Fruit fly (Drosophila melanogaster) whole organism, embryonic: ENCODE measurements around the gene CG12239.

Experiments
- Bgb ChIP-seq: fragments of 200-800 bp; sonication (Bioruptor generic); IDR thresholded peaks from 2 replicates; pipeline ENCODE4 v1.3.6; 2022; ENCODE audit warnings: missing biosample characterization, missing genetic modification characterization; ENCODE audit not compliant: partially characterized antibody
- CG10543 ChIP-seq: fragments of 200-800 bp; sonication (Bioruptor generic); optimal IDR thresholded peaks from 3 replicates; lab custom pipeline; 2017; ENCODE audit warnings: missing biosample characterization, mild to moderate bottlenecking, missing genetic modification characterization, moderate library complexity
- CG12104 ChIP-seq: fragments of 200-800 bp; sonication (Bioruptor generic); optimal IDR thresholded peaks from 3 replicates; lab custom pipeline; 2016; ENCODE audit warnings: missing biosample characterization, missing genetic modification characterization
- CG15696 ChIP-seq: fragments of 200-800 bp; sonication (Bioruptor generic); optimal IDR thresholded peaks from 2 replicates; lab custom pipeline; 2019; ENCODE audit warnings: missing biosample characterization, mild to moderate bottlenecking, missing genetic modification characterization, moderate library complexity
- CG1832 ChIP-seq: fragments of 200-800 bp; sonication (Bioruptor generic); optimal IDR thresholded peaks from 2 replicates; lab custom pipeline; 2017; ENCODE audit warnings: missing biosample characterization, mild to moderate bottlenecking, missing genetic modification characterization, inconsistent platforms
- CG18599 ChIP-seq: fragments of 200-800 bp; sonication (Bioruptor generic); optimal IDR thresholded peaks from 3 replicates; lab custom pipeline; 2017; ENCODE audit warnings: missing biosample characterization, missing genetic modification characterization, mild to moderate bottlenecking, moderate library complexity, missing genetic modification reagents
- CG2129 ChIP-seq: fragments of 200-800 bp; sonication (Bioruptor generic); IDR thresholded peaks from 2 replicates; pipeline ENCODE4 v1.3.6; 2022; ENCODE audit warnings: missing biosample characterization, missing genetic modification characterization; ENCODE audit not compliant: partially characterized antibody
- CG31224 ChIP-seq: fragments of 200-800 bp; sonication (Bioruptor generic); IDR thresholded peaks from 2 replicates; pipeline ENCODE4 v1.3.6; 2022; ENCODE audit warnings: missing biosample characterization, missing genetic modification characterization
- CG33557 ChIP-seq: fragments of 200-800 bp; sonication (Bioruptor generic); optimal IDR thresholded peaks from 2 replicates; lab custom pipeline; 2019; ENCODE audit warnings: missing biosample characterization, mild to moderate bottlenecking, missing genetic modification characterization, moderate library complexity
- CG34224 ChIP-seq: fragments of 200-800 bp; sonication (Bioruptor generic); IDR thresholded peaks from 3 replicates; pipeline ENCODE4 v1.3.6; 2022; ENCODE audit warnings: missing biosample characterization, missing genetic modification characterization; ENCODE audit not compliant: partially characterized antibody
- CG3847 ChIP-seq: fragments of 200-800 bp; sonication (Bioruptor generic); IDR thresholded peaks from 2 replicates; pipeline ENCODE4 v1.3.6; 2022; ENCODE audit warnings: missing biosample characterization, missing genetic modification characterization
- CG4820 ChIP-seq: fragments of 200-800 bp; sonication (Bioruptor generic); optimal IDR thresholded peaks from 3 replicates; lab custom pipeline; 2016; ENCODE audit warnings: missing biosample characterization, missing genetic modification characterization
- CG7745 ChIP-seq: fragments of 200-800 bp; sonication (Bioruptor generic); optimal IDR thresholded peaks from 2 replicates; lab custom pipeline; 2018; ENCODE audit warnings: missing biosample characterization, mild to moderate bottlenecking, missing genetic modification characterization, moderate library complexity
- CG8765 ChIP-seq: fragments of 200-800 bp; sonication (Bioruptor generic); IDR thresholded peaks from 2 replicates; pipeline ENCODE4 v1.3.6; 2022; ENCODE audit warnings: missing biosample characterization, missing genetic modification characterization
- CG9817 ChIP-seq: fragments of 200-800 bp; sonication (Bioruptor generic); optimal IDR thresholded peaks from 2 replicates; lab custom pipeline; 2018; ENCODE audit warnings: missing biosample characterization, mild to moderate bottlenecking, missing genetic modification characterization, moderate library complexity
- CG9932 ChIP-seq: fragments of 200-800 bp; sonication (Bioruptor generic); IDR thresholded peaks from 2 replicates; pipeline ENCODE4 v1.3.6; 2022; ENCODE audit warnings: missing biosample characterization, missing genetic modification characterization
- CkIIα-i1 ChIP-seq: fragments of 200-800 bp; sonication (Bioruptor generic); IDR thresholded peaks from 2 replicates; pipeline ENCODE4 v1.3.6; 2022; ENCODE audit warnings: missing biosample characterization, missing genetic modification characterization
- Gug ChIP-seq: fragments of 200-800 bp; sonication (Bioruptor generic); IDR thresholded peaks from 4 replicates; pipeline ENCODE4 v1.3.6; 2022; ENCODE audit warnings: missing biosample characterization, missing genetic modification characterization
- H15 ChIP-seq: fragments of 200-800 bp; sonication (Bioruptor generic); IDR thresholded peaks from 3 replicates; pipeline ENCODE4 v1.3.6; 2022; ENCODE audit warnings: missing biosample characterization, missing genetic modification characterization
- HmgZ ChIP-seq: fragments of 200-800 bp; sonication (Bioruptor generic); optimal IDR thresholded peaks from 2 replicates; lab custom pipeline; 2018; ENCODE audit warnings: missing biosample characterization, mild to moderate bottlenecking, missing genetic modification characterization
- Lim3 ChIP-seq: fragments of 200-800 bp; sonication (Bioruptor generic); IDR thresholded peaks from 2 replicates; pipeline ENCODE4 v1.3.6; 2022; ENCODE audit warnings: missing biosample characterization, missing genetic modification characterization
- Poxn ChIP-seq: fragments of 200-800 bp; sonication (Bioruptor generic); IDR thresholded peaks from 2 replicates; pipeline ENCODE4 v1.3.6; 2022; ENCODE audit warnings: missing biosample characterization, missing genetic modification characterization
- Ptx1 ChIP-seq: fragments of 200-800 bp; sonication (Bioruptor generic); IDR thresholded peaks from 2 replicates; pipeline ENCODE4 v1.3.6; 2022; ENCODE audit warnings: missing biosample characterization, missing genetic modification characterization
- Ssrp ChIP-seq: fragments of 200-800 bp; sonication (Bioruptor generic); optimal IDR thresholded peaks from 2 replicates; lab custom pipeline; 2018; ENCODE audit warnings: missing biosample characterization, mild to moderate bottlenecking, missing genetic modification characterization, moderate library complexity
- Usf ChIP-seq: fragments of 200-800 bp; sonication (Bioruptor generic); optimal IDR thresholded peaks from 2 replicates; lab custom pipeline; 2017; ENCODE audit warnings: missing genotype, missing biosample characterization, missing genetic modification characterization
- ac ChIP-seq: fragments of 200-800 bp; sonication (Bioruptor generic); optimal IDR thresholded peaks from 3 replicates; lab custom pipeline; 2017; ENCODE audit warnings: missing biosample characterization, mild to moderate bottlenecking, missing genetic modification characterization
- caup ChIP-seq: fragments of 200-800 bp; sonication (Bioruptor generic); optimal IDR thresholded peaks from 3 replicates; lab custom pipeline; 2017; ENCODE audit warnings: missing biosample characterization, mild to moderate bottlenecking, missing genetic modification characterization, moderate library complexity; ENCODE audit not compliant: severe bottlenecking
- da ChIP-seq: fragments of 200-800 bp; sonication (Bioruptor generic); optimal IDR thresholded peaks from 2 replicates; lab custom pipeline; 2016; ENCODE audit warnings: missing biosample characterization, missing genetic modification characterization
- dan ChIP-seq: fragments of 200-800 bp; sonication (Bioruptor generic); IDR thresholded peaks from 2 replicates; pipeline ENCODE4 v1.3.6; 2022; ENCODE audit warnings: missing biosample characterization, missing genetic modification characterization
- dati ChIP-seq: fragments of 200-800 bp; sonication (Bioruptor generic); IDR thresholded peaks from 2 replicates; pipeline ENCODE4 v1.3.6; 2022; ENCODE audit warnings: missing biosample characterization, missing genetic modification characterization
- dmrt99B ChIP-seq: fragments of 200-800 bp; sonication (Bioruptor generic); optimal IDR thresholded peaks from 2 replicates; lab custom pipeline; 2018; ENCODE audit warnings: missing biosample characterization, mild to moderate bottlenecking, missing genetic modification characterization, moderate library complexity
- emc ChIP-seq: fragments of 200-800 bp; sonication (Bioruptor generic); optimal IDR thresholded peaks from 2 replicates; lab custom pipeline; 2016; ENCODE audit warnings: missing biosample characterization, missing genetic modification characterization
- ems ChIP-seq: fragments of 200-800 bp; sonication (Bioruptor generic); optimal IDR thresholded peaks from 3 replicates; lab custom pipeline; 2016; ENCODE audit warnings: missing biosample characterization, missing genetic modification characterization
- exex ChIP-seq: fragments of 200-800 bp; sonication (Bioruptor generic); optimal IDR thresholded peaks from 4 replicates; lab custom pipeline; 2018; ENCODE audit warnings: missing biosample characterization, mild to moderate bottlenecking, missing genetic modification characterization, moderate library complexity
- fd102C ChIP-seq: fragments of 200-800 bp; sonication (Bioruptor generic); optimal IDR thresholded peaks from 2 replicates; lab custom pipeline; 2018; ENCODE audit warnings: missing biosample characterization, mild to moderate bottlenecking, missing genetic modification characterization, moderate library complexity
- gcm2 ChIP-seq: fragments of 200-800 bp; sonication (Bioruptor generic); optimal IDR thresholded peaks from 2 replicates; lab custom pipeline; 2016; ENCODE audit warnings: missing biosample characterization, missing genetic modification characterization
- insv ChIP-seq, 2 experiments: fragments of 200-800 bp; sonication (Bioruptor generic); optimal IDR thresholded peaks; 3 replicates each; lab custom pipeline; 2016 to 2018; ENCODE audit warnings: missing biosample characterization in 2 of 2, missing genetic modification characterization in 2 of 2
- klu ChIP-seq: fragments of 200-800 bp; sonication (Bioruptor generic); IDR thresholded peaks from 2 replicates; pipeline ENCODE4 v1.3.6; 2022; ENCODE audit warnings: missing biosample characterization, missing genetic modification characterization
- mirr ChIP-seq: fragments of 200-800 bp; sonication (Bioruptor generic); optimal IDR thresholded peaks from 3 replicates; lab custom pipeline; 2018; ENCODE audit warnings: missing biosample characterization, mild to moderate bottlenecking, missing genetic modification characterization
- oc ChIP-seq: fragments of 200-800 bp; sonication (Bioruptor generic); optimal IDR thresholded peaks from 2 replicates; lab custom pipeline; 2018; ENCODE audit warnings: missing biosample characterization, mild to moderate bottlenecking, missing genetic modification characterization, moderate library complexity
- pnt ChIP-seq: fragments of 200-800 bp; sonication (Bioruptor generic); optimal IDR thresholded peaks from 3 replicates; lab custom pipeline; 2016; ENCODE audit warnings: missing biosample characterization, missing genetic modification characterization
- psq ChIP-seq: fragments of 200-800 bp; sonication (Bioruptor generic); optimal IDR thresholded peaks from 2 replicates; lab custom pipeline; 2017; ENCODE audit warnings: missing biosample characterization, missing genetic modification characterization
- ranshi ChIP-seq: fragments of 200-800 bp; sonication (Bioruptor generic); IDR thresholded peaks from 2 replicates; pipeline ENCODE4 v1.3.6; 2022; ENCODE audit warnings: missing biosample characterization, missing genetic modification characterization
- salm ChIP-seq: fragments of 200-800 bp; sonication (Bioruptor generic); optimal IDR thresholded peaks from 2 replicates; lab custom pipeline; 2018; ENCODE audit warnings: missing biosample characterization, mild to moderate bottlenecking, missing genetic modification characterization
- so ChIP-seq: fragments of 200-800 bp; sonication (Bioruptor generic); IDR thresholded peaks from 3 replicates; pipeline ENCODE4 v1.3.6; 2022; ENCODE audit warnings: missing biosample characterization, missing genetic modification characterization
- twi ChIP-seq: fragments of 200-800 bp; optimal IDR thresholded peaks from 2 replicates; lab custom pipeline; 2019; ENCODE audit warnings: missing biosample characterization, mild to moderate bottlenecking, missing genetic modification characterization, moderate library complexity
- wor ChIP-seq: fragments of 200-800 bp; sonication (Bioruptor generic); IDR thresholded peaks from 2 replicates; pipeline ENCODE4 v1.3.6; 2022; ENCODE audit warnings: missing biosample characterization, missing genetic modification characterization
- zfh2 ChIP-seq: fragments of 200-800 bp; sonication (Bioruptor generic); optimal IDR thresholded peaks from 2 replicates; lab custom pipeline; 2016; ENCODE audit warnings: missing biosample characterization, missing genetic modification characterization

CG12239 gene

dm6 chrX:5754837-5755828 is 36.8 kb upstream of the CG12239 start, which contains the start of the genes lin-52 and CG15771 (continued):
- TF ChIP-seq CG10543 (peak; percentile 99), CG12104 (GFP tag; lab: Kevin White, UChicago) (peak; percentile 92), emc (GFP tag; lab: Kevin White, UChicago) (peak; percentile 39), mirr (GFP tag; lab: Kevin White, UChicago) (peak; percentile 91), CG1832 (GFP tag; lab: Kevin White, UChicago) (peak; percentile 85), insv (GFP tag; optimal IDR thresholded peaks at IDR 0.05; lab: Kevin White, UChicago) (peak in 1 of 2 experiments; percentile 78), HmgZ (tag; lab: Kevin White, UChicago) (peak; percentile 94), psq (GFP tag; lab: Kevin White, UChicago) (peak; percentile 86), ac (peak; percentile 81), ranshi (peak; percentile 93), H15 (GFP tag; lab: Robert Waterston, UW) (peak; percentile 91), so (peak; percentile 95), Usf (GFP tag; lab: Kevin White, UChicago) (peak; percentile 92), CkIIα-i1 (peak; percentile 76), CG34224 (GFP tag; lab: Robert Waterston, UW) (peak; percentile 64; the same call in 2 of the 3 replicates), Lim3 (GFP tag; lab: Robert Waterston, UW) (peak; percentile 68; the same call in 1 of the 2 replicates), exex (peak; percentile 79), CG8765 (GFP tag; lab: Robert Waterston, UW) (peak; percentile 82), Gug (peak; percentile 95), klu (GFP tag; lab: Robert Waterston, UW) (peak; percentile 98), dmrt99B (peak; percentile 97), CG9817 (tag; lab: Kevin White, UChicago) (peak; percentile 95), da (GFP tag; lab: Kevin White, UChicago) (peak; percentile 70), CG2129 (GFP tag; lab: Robert Waterston, UW) (no peak), oc (tag; lab: Kevin White, UChicago) (peak; percentile 90), CG9932 (GFP tag; lab: Robert Waterston, UW) (peak; percentile 96), caup (GFP tag; lab: Kevin White, UChicago) (peak; percentile 94), Poxn (GFP tag; lab: Robert Waterston, UW) (peak; percentile 85), wor (GFP tag; lab: Robert Waterston, UW) (peak; percentile 95), Ptx1 (GFP tag; lab: Robert Waterston, UW) (peak; percentile 97), CG31224 (GFP tag; lab: Robert Waterston, UW) (peak; percentile 90), CG33557 (GFP tag; lab: Kevin White, UChicago) (peak; percentile 94), CG7745 (tag; lab: Kevin White, UChicago) (peak; percentile 39), CG18599 (peak; percentile 98), dan (GFP tag; lab: Robert Waterston, UW) (peak; percentile 86), salm (peak; percentile 90), twi (tag; lab: Kevin White, UChicago) (peak; percentile 91), Bgb (GFP tag; lab: Robert Waterston, UW) (peak; percentile 21; the same call in 1 of the 2 replicates), fd102C (GFP tag; lab: Kevin White, UChicago) (peak; percentile 54), gcm2 (GFP tag; lab: Kevin White, UChicago) (peak; percentile 90), pnt (GFP tag; lab: Kevin White, UChicago) (peak; percentile 62), CG3847 (peak; percentile 96), dati (GFP tag; lab: Robert Waterston, UW) (peak; percentile 78), CG15696 (tag; lab: Kevin White, UChicago) (peak; percentile 90), zfh2 (peak; percentile 44), ems (GFP tag; lab: Kevin White, UChicago) (peak; percentile 74), Ssrp (peak; percentile 91), CG4820 (peak; percentile 86)
